Fruit fly (Drosophila melanogaster) whole organism, embryonic: Measurements from ENCODE around the gene mRpS7.

Experiments used
- Atf3 ChIP-seq: fragments of 200-800 bp; sonication (Bioruptor generic); optimal IDR thresholded peaks from 3 replicates; lab custom pipeline; 2016; ENCODE audit warnings: missing biosample characterization, missing genetic modification characterization
- Bgb ChIP-seq: fragments of 200-800 bp; sonication (Bioruptor generic); IDR thresholded peaks from 2 replicates; pipeline ENCODE4 v1.3.6; 2022; ENCODE audit warnings: missing biosample characterization, missing genetic modification characterization; ENCODE audit not compliant: partially characterized antibody
- CG1024 ChIP-seq: fragments of 200-800 bp; sonication (Bioruptor generic); IDR thresholded peaks from 2 replicates; pipeline ENCODE4 v1.3.6; 2022; ENCODE audit warnings: missing biosample characterization, missing genetic modification characterization
- CG10274 ChIP-seq: fragments of 200-800 bp; sonication (Bioruptor generic); optimal IDR thresholded peaks from 3 replicates; lab custom pipeline; 2017; ENCODE audit warnings: missing biosample characterization, mild to moderate bottlenecking, missing genetic modification characterization
- CG11456 ChIP-seq: fragments of 200-800 bp; sonication (Bioruptor generic); IDR thresholded peaks from 3 replicates; pipeline ENCODE4 v1.3.6; 2022; ENCODE audit warnings: missing biosample characterization, missing genetic modification characterization
- CG11695 ChIP-seq: fragments of 200-800 bp; sonication (Bioruptor generic); IDR thresholded peaks from 3 replicates; pipeline ENCODE4 v1.3.6; 2022; ENCODE audit warnings: missing biosample characterization, missing genetic modification characterization
- CG11696 ChIP-seq: fragments of 200-800 bp; sonication (Bioruptor generic); IDR thresholded peaks from 2 replicates; pipeline ENCODE4 v1.3.6; 2022; ENCODE audit warnings: missing biosample characterization, missing genetic modification characterization
- CG12219 ChIP-seq: fragments of 200-800 bp; sonication (Bioruptor generic); optimal IDR thresholded peaks from 3 replicates; lab custom pipeline; 2018; ENCODE audit warnings: missing biosample characterization, mild to moderate bottlenecking, missing genetic modification characterization
- CG13624 ChIP-seq: fragments of 200-800 bp; sonication (Bioruptor generic); optimal IDR thresholded peaks from 2 replicates; lab custom pipeline; 2016; ENCODE audit warnings: missing biosample characterization, missing genetic modification characterization
- CG14014 ChIP-seq: fragments of 200-800 bp; sonication (Bioruptor generic); IDR thresholded peaks from 2 replicates; pipeline ENCODE4 v1.3.6; 2022; ENCODE audit warnings: missing biosample characterization, missing genetic modification characterization
- CG18599 ChIP-seq: fragments of 200-800 bp; sonication (Bioruptor generic); optimal IDR thresholded peaks from 3 replicates; lab custom pipeline; 2017; ENCODE audit warnings: missing biosample characterization, missing genetic modification characterization, mild to moderate bottlenecking, moderate library complexity, missing genetic modification reagents
- CG2889 ChIP-seq: fragments of 200-800 bp; sonication (Bioruptor generic); IDR thresholded peaks from 3 replicates; pipeline ENCODE4 v1.3.6; 2022; ENCODE audit warnings: missing biosample characterization, missing genetic modification characterization
- CG31224 ChIP-seq: fragments of 200-800 bp; sonication (Bioruptor generic); IDR thresholded peaks from 2 replicates; pipeline ENCODE4 v1.3.6; 2022; ENCODE audit warnings: missing biosample characterization, missing genetic modification characterization
- CG3726 ChIP-seq: fragments of 200-800 bp; sonication (Bioruptor generic); IDR thresholded peaks from 3 replicates; pipeline ENCODE4, ENCODE4 v1.3.6; 2022; ENCODE audit warnings: missing biosample characterization, missing genetic modification characterization
- CG3995 ChIP-seq: fragments of 200-800 bp; sonication (Bioruptor generic); optimal IDR thresholded peaks from 3 replicates; lab custom pipeline; 2016; ENCODE audit warnings: missing biosample characterization, missing genetic modification characterization
- CG5953 ChIP-seq: fragments of 200-800 bp; sonication (Bioruptor generic); IDR thresholded peaks from 2 replicates; pipeline ENCODE4 v1.3.6; 2022; ENCODE audit warnings: missing biosample characterization, missing genetic modification characterization
- CG6175 ChIP-seq: fragments of 200-800 bp; sonication (Bioruptor generic); IDR thresholded peaks from 3 replicates; pipeline ENCODE4 v1.3.6; 2022; ENCODE audit warnings: missing biosample characterization, missing genetic modification characterization
- CG7745 ChIP-seq: fragments of 200-800 bp; sonication (Bioruptor generic); optimal IDR thresholded peaks from 2 replicates; lab custom pipeline; 2018; ENCODE audit warnings: missing biosample characterization, mild to moderate bottlenecking, missing genetic modification characterization, moderate library complexity
- CG9817 ChIP-seq: fragments of 200-800 bp; sonication (Bioruptor generic); optimal IDR thresholded peaks from 2 replicates; lab custom pipeline; 2018; ENCODE audit warnings: missing biosample characterization, mild to moderate bottlenecking, missing genetic modification characterization, moderate library complexity
- D19A ChIP-seq: fragments of 200-800 bp; optimal IDR thresholded peaks from 3 replicates; lab custom pipeline; 2019; ENCODE audit warnings: missing biosample characterization, mild to moderate bottlenecking, missing genetic modification characterization, moderate library complexity
- Doc2 ChIP-seq: fragments of 200-800 bp; sonication (Bioruptor generic); IDR thresholded peaks from 2 replicates; pipeline ENCODE4 v1.3.6; 2022; ENCODE audit warnings: missing biosample characterization, missing genetic modification characterization
- Drgx ChIP-seq: fragments of 200-800 bp; sonication (Bioruptor generic); IDR thresholded peaks from 2 replicates; pipeline ENCODE4 v1.3.6; 2022; ENCODE audit warnings: missing biosample characterization, missing genetic modification characterization
- GATAe ChIP-seq: fragments of 200-800 bp; sonication (Bioruptor generic); conservative IDR thresholded peaks from 2 replicates; pipeline ENCODE4 v1.3.6; 2022; ENCODE audit warnings: missing biosample characterization, missing genetic modification characterization
- Gug ChIP-seq: fragments of 200-800 bp; sonication (Bioruptor generic); IDR thresholded peaks from 4 replicates; pipeline ENCODE4 v1.3.6; 2022; ENCODE audit warnings: missing biosample characterization, missing genetic modification characterization
- H15 ChIP-seq: fragments of 200-800 bp; sonication (Bioruptor generic); IDR thresholded peaks from 3 replicates; pipeline ENCODE4 v1.3.6; 2022; ENCODE audit warnings: missing biosample characterization, missing genetic modification characterization
- HLH4C ChIP-seq: fragments of 200-800 bp; sonication (Bioruptor generic); IDR thresholded peaks from 3 replicates; pipeline ENCODE4 v1.3.6; 2022; ENCODE audit warnings: missing biosample characterization, missing genetic modification characterization; ENCODE audit not compliant: partially characterized antibody
- HmgZ ChIP-seq: fragments of 200-800 bp; sonication (Bioruptor generic); optimal IDR thresholded peaks from 2 replicates; lab custom pipeline; 2018; ENCODE audit warnings: missing biosample characterization, mild to moderate bottlenecking, missing genetic modification characterization
- Hr51 ChIP-seq, 2 experiments: fragments of 200-800 bp; sonication (Bioruptor generic); optimal IDR thresholded peaks; 2 replicates in 1 of 2; 3 replicates in 1 of 2; lab custom pipeline; 2016 to 2018; ENCODE audit warnings: missing biosample characterization in 2 of 2, missing genetic modification characterization in 2 of 2, mild to moderate bottlenecking in 1 of 2, moderate library complexity in 1 of 2
- Mrtf ChIP-seq: fragments of 200-800 bp; sonication (Bioruptor generic); IDR thresholded peaks from 3 replicates; pipeline ENCODE4 v1.3.6; 2022; ENCODE audit warnings: missing biosample characterization, missing genetic modification characterization
- Side ChIP-seq: fragments of 200-800 bp; sonication (Bioruptor generic); optimal IDR thresholded peaks from 2 replicates; lab custom pipeline; 2016; ENCODE audit warnings: missing biosample characterization, missing genetic modification characterization
- Sry-β ChIP-seq: fragments of 200-800 bp; sonication (Bioruptor generic); optimal IDR thresholded peaks from 2 replicates; lab custom pipeline; 2018; ENCODE audit warnings: missing biosample characterization, mild to moderate bottlenecking, missing genetic modification characterization, moderate library complexity
- Sry-δ ChIP-seq: fragments of 200-800 bp; sonication (Bioruptor generic); optimal IDR thresholded peaks from 2 replicates; lab custom pipeline; 2016; ENCODE audit warnings: missing biosample characterization, missing genetic modification characterization
- Xbp1 ChIP-seq: fragments of 200-800 bp; sonication (Bioruptor generic); optimal IDR thresholded peaks from 3 replicates; lab custom pipeline; 2016; ENCODE audit warnings: missing biosample characterization, mild to moderate bottlenecking, missing genetic modification characterization
- ac ChIP-seq: fragments of 200-800 bp; sonication (Bioruptor generic); optimal IDR thresholded peaks from 3 replicates; lab custom pipeline; 2017; ENCODE audit warnings: missing biosample characterization, mild to moderate bottlenecking, missing genetic modification characterization
- amos ChIP-seq: fragments of 200-800 bp; sonication (Bioruptor generic); IDR thresholded peaks from 2 replicates; pipeline ENCODE4 v1.3.6; 2022; ENCODE audit warnings: missing biosample characterization, missing genetic modification characterization; ENCODE audit not compliant: partially characterized antibody
- ato ChIP-seq: fragments of 200-800 bp; sonication (Bioruptor generic); IDR thresholded peaks from 2 replicates; pipeline ENCODE4 v1.3.6; 2022; ENCODE audit warnings: missing biosample characterization, missing genetic modification characterization; ENCODE audit not compliant: partially characterized antibody
- az2 ChIP-seq: fragments of 200-800 bp; sonication (Bioruptor generic); optimal IDR thresholded peaks from 3 replicates; lab custom pipeline; 2016; ENCODE audit warnings: missing biosample characterization, missing genetic modification characterization
- br ChIP-seq: fragments of >200 bp; optimal IDR thresholded peaks from 2 replicates; lab custom pipeline; 2017
- exex ChIP-seq: fragments of 200-800 bp; sonication (Bioruptor generic); optimal IDR thresholded peaks from 4 replicates; lab custom pipeline; 2018; ENCODE audit warnings: missing biosample characterization, mild to moderate bottlenecking, missing genetic modification characterization, moderate library complexity
- gcm ChIP-seq: fragments of 200-800 bp; sonication (Bioruptor generic); optimal IDR thresholded peaks from 2 replicates; lab custom pipeline; 2019; ENCODE audit warnings: missing biosample characterization, mild to moderate bottlenecking, missing genetic modification characterization, moderate library complexity
- jumu ChIP-seq: fragments of 200-800 bp; sonication (Bioruptor generic); optimal IDR thresholded peaks from 3 replicates; lab custom pipeline; 2016; ENCODE audit warnings: missing biosample characterization, missing genetic modification characterization
- ken ChIP-seq: fragments of 200-800 bp; sonication (Bioruptor generic); IDR thresholded peaks from 3 replicates; pipeline ENCODE4 v1.3.6; 2022; ENCODE audit warnings: missing biosample characterization, missing genetic modification characterization
- lola ChIP-seq, 3 experiments: fragments of >200 bp in 2 of 3; fragments of 200-800 bp in 1 of 3; sonication (Bioruptor generic) in 1 of 3; optimal IDR thresholded peaks; 2 replicates each; lab custom pipeline; 2017 to 2019; ENCODE audit warnings: missing biosample characterization in 3 of 3, missing genetic modification characterization in 3 of 3, mild to moderate bottlenecking in 1 of 3, moderate library complexity in 1 of 3
- maf-S ChIP-seq: fragments of 200-800 bp; sonication (Bioruptor generic); optimal IDR thresholded peaks from 2 replicates; lab custom pipeline; 2016; ENCODE audit warnings: missing biosample characterization, missing genetic modification characterization
- rib ChIP-seq: fragments of 200-800 bp; sonication (Bioruptor generic); IDR thresholded peaks from 2 replicates; pipeline ENCODE4 v1.3.6; 2022; ENCODE audit warnings: missing biosample characterization, missing genetic modification characterization
- scrt ChIP-seq: fragments of 200-800 bp; sonication (Bioruptor generic); optimal IDR thresholded peaks from 2 replicates; lab custom pipeline; 2018; ENCODE audit warnings: missing biosample characterization, mild to moderate bottlenecking, missing genetic modification characterization, moderate library complexity
- tgo ChIP-seq: fragments of 200-800 bp; sonication (Bioruptor generic); IDR thresholded peaks from 3 replicates; pipeline ENCODE4 v1.3.6; 2022; ENCODE audit warnings: missing biosample characterization, missing genetic modification characterization
- tll ChIP-seq, 2 experiments: fragments of 200-800 bp in 1 of 2; fragments of >200 bp in 1 of 2; sonication (Bioruptor generic) in 1 of 2; optimal IDR thresholded peaks; 2 replicates each; lab custom pipeline; 2017 to 2019; ENCODE audit warnings: missing biosample characterization in 2 of 2, missing genetic modification characterization in 2 of 2, mild to moderate bottlenecking in 1 of 2, moderate library complexity in 1 of 2
- yki ChIP-seq: fragments of >200 bp; optimal IDR thresholded peaks from 3 replicates; lab custom pipeline; 2018
- zfh2 ChIP-seq: fragments of 200-800 bp; sonication (Bioruptor generic); optimal IDR thresholded peaks from 2 replicates; lab custom pipeline; 2016; ENCODE audit warnings: missing biosample characterization, missing genetic modification characterization

The mRpS7 gene

dm6 chr2L:10386208-10386805 is at the start of gene mRpS7, which contains the start of gene Cdk1 (continued):
- TF ChIP-seq zfh2, result peak; percentile 52
- peak; percentile 61 for TF ChIP-seq tgo (GFP tag; lab: Robert Waterston, UW)
- 0 out of 2 replicates have a peak, but pooled peaks have one; percentile 52 for TF ChIP-seq CG5953 (GFP tag; lab: Robert Waterston, UW)
- TF ChIP-seq Sry-δ (GFP tag; lab: Kevin White, UChicago), result peak; percentile 32
- peak; percentile 66; the same call in 2 of the 3 replicates for TF ChIP-seq ken (GFP tag; lab: Robert Waterston, UW)
- TF ChIP-seq CG3726, result 0 out of 3 replicates have a peak, but pooled peaks have one; percentile 54
- peak; percentile 33 for TF ChIP-seq CG12219
- TF ChIP-seq yki (lab: Kevin White, UChicago), result no peak
- TF ChIP-seq CG11696 (GFP tag; lab: Robert Waterston, UW), result 0 out of 2 replicates have a peak, but pooled peaks have one; percentile 51
- TF ChIP-seq Bgb, result no peak
- TF ChIP-seq az2 (GFP tag; lab: Kevin White, UChicago), result peak; percentile 67
- TF ChIP-seq D19A (tag; lab: Kevin White, UChicago), result peak; percentile 68
- peak; percentile 39; the same call in 1 of the 2 replicates for TF ChIP-seq CG31224 (GFP tag; lab: Robert Waterston, UW)
- TF ChIP-seq CG6175 (GFP tag; lab: Robert Waterston, UW), result no peak
- TF ChIP-seq tll (GFP tag; optimal IDR thresholded peaks at IDR 0.05; lab: Kevin White, UChicago), result peak in 1 of 2 experiments; percentile 9
- peak; percentile 13; the same call in 1 of the 3 replicates for TF ChIP-seq CG2889 (GFP tag; lab: Robert Waterston, UW)
- TF ChIP-seq br (lab: Kevin White, UChicago), result no peak
- peak; percentile 23 for TF ChIP-seq maf-S
- TF ChIP-seq Side (GFP tag; lab: Kevin White, UChicago), result peak; percentile 18
- peak; percentile 4 for TF ChIP-seq CG3995 (GFP tag; lab: Kevin White, UChicago)
- TF ChIP-seq jumu, result peak; percentile 33
- TF ChIP-seq CG10274, result no peak
- no peak for TF ChIP-seq GATAe (GFP tag; lab: Robert Waterston, UW)
- TF ChIP-seq Xbp1 (GFP tag; lab: Kevin White, UChicago), result peak; percentile 77
- peak; percentile 68 for TF ChIP-seq CG9817 (tag; lab: Kevin White, UChicago)
- peak; percentile 70 for TF ChIP-seq CG11695 (GFP tag; lab: Robert Waterston, UW)
- no peak for TF ChIP-seq rib (GFP tag; lab: Robert Waterston, UW)
- TF ChIP-seq exex (tag; lab: Kevin White, UChicago), result peak; percentile 39
- TF ChIP-seq Gug, result no peak
- no peak for TF ChIP-seq amos (GFP tag; lab: Robert Waterston, UW)
- peak in 1 of 3 experiments; percentile 72 for TF ChIP-seq lola (GFP tag; optimal IDR thresholded peaks at IDR 0.05; lab: Kevin White, UChicago)
- TF ChIP-seq ato (GFP tag; lab: Robert Waterston, UW), result no peak
- peak; percentile 53; the same call in 1 of the 2 replicates for TF ChIP-seq Drgx (GFP tag; lab: Robert Waterston, UW)
- peak; percentile 52; the same call in 1 of the 3 replicates for TF ChIP-seq CG11456 (GFP tag; lab: Robert Waterston, UW)
- peak; percentile 75 for TF ChIP-seq CG18599 (GFP tag; lab: Kevin White, UChicago)
- TF ChIP-seq Sry-β (GFP tag; lab: Kevin White, UChicago), result no peak
- no peak; the same call in 2 of the 3 replicates for TF ChIP-seq Mrtf (GFP tag; lab: Robert Waterston, UW)

dm6 chr2L:10339212-10339721 is 47.2 kb upstream of the mRpS7 start, which contains the start of gene SamDC:
SamDC (plus strand) TSS chr2L:10339457.
- TF ChIP-seq scrt (GFP tag; lab: Kevin White, UChicago) (peak; percentile 46), Hr51 (GFP tag; optimal IDR thresholded peaks at IDR 0.05; lab: Kevin White, UChicago) (peak; percentile 40 to 60), CG1024 (peak; percentile 95), Doc2 (no peak), H15 (no peak), CG13624 (GFP tag; lab: Kevin White, UChicago) (peak; percentile 7), HmgZ (tag; lab: Kevin White, UChicago) (peak; percentile 59), CG7745 (tag; lab: Kevin White, UChicago) (peak; percentile 54), CG14014 (no peak), gcm (no peak), Atf3 (no peak), ac (GFP tag; lab: Kevin White, UChicago) (no peak), HLH4C (GFP tag; lab: Robert Waterston, UW) (peak; percentile 76), amos (GFP tag; lab: Robert Waterston, UW) (peak; percentile 88; the same call in 1 of the 2 replicates)
